Worm (Caenorhabditis elegans): ENCODE data around the gene W08F4.10.

ce11 chrII:624443-624842 lies 33.4 kb upstream of the W08F4.10 start, which contains the start of gene T04B8.5:
- no peak for TF ChIP-seq efl-1 (GFP tag; optimal IDR thresholded peaks at IDR 0.05)
- no peak for TF ChIP-seq F57A8.1 (GFP tag; optimal IDR thresholded peaks at IDR 0.05)
- TF ChIP-seq pbrm-1 (GFP tag; IDR thresholded peaks at IDR 0.05): no peak
- no peak for TF ChIP-seq F52B5.7 (tag; optimal IDR thresholded peaks at IDR 0.05)
- no peak for TF ChIP-seq ama-1 (optimal IDR thresholded peaks at IDR 0.05)
- no peak for TF ChIP-seq ama-1 (GFP tag; optimal IDR thresholded peaks at IDR 0.05)

Data from whole organism, young adult.